Fruit fly (Drosophila melanogaster): ENCODE data around the gene Gyc76C.

Gyc76C gene

dm6 chr3L:19777279-19777960 lies 15.9 kb downstream of the Gyc76C start:
- no peak for TF ChIP-seq CG3163 (GFP tag; optimal IDR thresholded peaks at IDR 0.05)
- TF ChIP-seq E2f2 (GFP tag; IDR thresholded peaks at IDR 0.05) = no peak
- TF ChIP-seq Sox102F (GFP tag; optimal IDR thresholded peaks at IDR 0.05) = no peak
- no peak for TF ChIP-seq h (optimal IDR thresholded peaks at IDR 0.05)
- no peak for TF ChIP-seq Nf-YB (GFP tag; optimal IDR thresholded peaks at IDR 0.05)
- no peak for TF ChIP-seq bowl (GFP tag; IDR thresholded peaks at IDR 0.05)
- TF ChIP-seq CG9437 (GFP tag; optimal IDR thresholded peaks at IDR 0.05) = peak; percentile 13
- no peak for TF ChIP-seq Drgx (GFP tag; IDR thresholded peaks at IDR 0.05)
- TF ChIP-seq slbo (GFP tag; IDR thresholded peaks at IDR 0.05) = no peak
- no peak for TF ChIP-seq ase (GFP tag; IDR thresholded peaks at IDR 0.05)
- TF ChIP-seq Atf3 (GFP tag; optimal IDR thresholded peaks at IDR 0.05) = no peak
- TF ChIP-seq corto (GFP tag; optimal IDR thresholded peaks at IDR 0.05) = no peak
- TF ChIP-seq gcm (GFP tag; optimal IDR thresholded peaks at IDR 0.05) = no peak
- TF ChIP-seq slp2 (GFP tag; optimal IDR thresholded peaks at IDR 0.05) = no peak
- TF ChIP-seq mld (GFP tag; IDR thresholded peaks at IDR 0.05; ENCODE audit: partially characterized antibody) = no peak
- TF ChIP-seq CG1602 (GFP tag; optimal IDR thresholded peaks at IDR 0.05) = no peak
- TF ChIP-seq CG13894 (tag; optimal IDR thresholded peaks at IDR 0.05) = no peak
- TF ChIP-seq Ravus (GFP tag; IDR thresholded peaks at IDR 0.05) = no peak
- no peak for TF ChIP-seq CG2678 (tag; optimal IDR thresholded peaks at IDR 0.05)
- peak; percentile 86 for TF ChIP-seq mirr (GFP tag; optimal IDR thresholded peaks at IDR 0.05)
- no peak for TF ChIP-seq gsb (GFP tag; IDR thresholded peaks at IDR 0.05)
- TF ChIP-seq gro (GFP tag; optimal IDR thresholded peaks at IDR 0.05) = peak; percentile 72
- TF ChIP-seq CG11696 (GFP tag; IDR thresholded peaks at IDR 0.05) = no peak
- TF ChIP-seq sna (GFP tag; IDR thresholded peaks at IDR 0.05; ENCODE audit: partially characterized antibody) = no peak
- no peak for TF ChIP-seq Spps (tag; optimal IDR thresholded peaks at IDR 0.05)
- no peak for TF ChIP-seq ap (GFP tag; IDR thresholded peaks at IDR 0.05)
- no peak for TF ChIP-seq z (GFP tag; IDR thresholded peaks at IDR 0.05)
- no peak for TF ChIP-seq Hr39 (optimal IDR thresholded peaks at IDR 0.05)
- no peak for TF ChIP-seq dan (GFP tag; IDR thresholded peaks at IDR 0.05)
- TF ChIP-seq bab2 (GFP tag; optimal IDR thresholded peaks at IDR 0.05) = no peak
- TF ChIP-seq tio (GFP tag; optimal IDR thresholded peaks at IDR 0.05) = no peak
- no peak for TF ChIP-seq CG10431 (GFP tag; optimal IDR thresholded peaks at IDR 0.05)
- TF ChIP-seq trh (GFP tag; optimal IDR thresholded peaks at IDR 0.05) = no peak
- peak; percentile 79 for TF ChIP-seq sug (tag; optimal IDR thresholded peaks at IDR 0.05)
- TF ChIP-seq oc (tag; optimal IDR thresholded peaks at IDR 0.05) = peak; percentile 52
- TF ChIP-seq ems (GFP tag; optimal IDR thresholded peaks at IDR 0.05) = no peak
- no peak for TF ChIP-seq dpn (GFP tag; optimal IDR thresholded peaks at IDR 0.05)
- TF ChIP-seq dmrt11E (tag; optimal IDR thresholded peaks at IDR 0.05) = no peak
- TF ChIP-seq CG18619 (GFP tag; optimal IDR thresholded peaks at IDR 0.05) = no peak
- TF ChIP-seq CG11695 (GFP tag; IDR thresholded peaks at IDR 0.05) = no peak
- TF ChIP-seq CG4854 (GFP tag; optimal IDR thresholded peaks at IDR 0.05) = no peak
- no peak for TF ChIP-seq Opbp (GFP tag; IDR thresholded peaks at IDR 0.05; ENCODE audit: partially characterized antibody)
- TF ChIP-seq CG6254 (GFP tag; optimal IDR thresholded peaks at IDR 0.05) = no peak
- no peak for TF ChIP-seq CrebB (tag; optimal IDR thresholded peaks at IDR 0.05)
- no peak for TF ChIP-seq Aef1 (GFP tag; IDR thresholded peaks at IDR 0.05)
- peak; percentile 37 for TF ChIP-seq CG18599 (GFP tag; optimal IDR thresholded peaks at IDR 0.05)
- no peak for TF ChIP-seq CG6683 (GFP tag; optimal IDR thresholded peaks at IDR 0.05)
- TF ChIP-seq bsh (GFP tag; optimal IDR thresholded peaks at IDR 0.05) = no peak
- TF ChIP-seq ssp (GFP tag; IDR thresholded peaks at IDR 0.05) = no peak
- no peak for TF ChIP-seq jigr1 (GFP tag; IDR thresholded peaks at IDR 0.05)
- no peak for TF ChIP-seq mam (GFP tag; optimal IDR thresholded peaks at IDR 0.05)
- no peak for TF ChIP-seq ara (GFP tag; IDR thresholded peaks at IDR 0.05)
